Worm (Caenorhabditis elegans): Measurements from ENCODE around the gene sptl-3.

ce11 chrV:13887358-13887757, 5.8 kb upstream of the sptl-3 start, which contains the start of gene srsx-19:
- TF ChIP-seq elt-1 (tag; optimal IDR thresholded peaks at IDR 0.05; ENCODE audit: borderline replicate concordance, insufficient read depth) (no peak), unc-120 (tag; optimal IDR thresholded peaks at IDR 0.05; ENCODE audit: poor library complexity, severe bottlenecking) (no peak), mab-5 (tag; optimal IDR thresholded peaks at IDR 0.05) (no peak), nhr-76 (tag; optimal IDR thresholded peaks at IDR 0.05) (no peak), blmp-1 (tag; optimal IDR thresholded peaks at IDR 0.05) (no peak), mep-1 (tag; optimal IDR thresholded peaks at IDR 0.05) (no peak), unc-62 (GFP tag; optimal IDR thresholded peaks at IDR 0.05) (no peak), ceh-43 (GFP tag; optimal IDR thresholded peaks at IDR 0.05) (no peak), unc-39 (tag; optimal IDR thresholded peaks at IDR 0.05) (no peak), nhr-2 (tag; optimal IDR thresholded peaks at IDR 0.05) (no peak), M03D4.4 (tag; optimal IDR thresholded peaks at IDR 0.05) (no peak), sptf-1 (tag; optimal IDR thresholded peaks at IDR 0.05) (no peak), ztf-11 (tag; optimal IDR thresholded peaks at IDR 0.05) (no peak)
